Fruit fly (Drosophila melanogaster) whole organism, embryonic: ENCODE measurements around the gene CG3862.

Experiments
- Bgb ChIP-seq: fragments of 200-800 bp; sonication (Bioruptor generic); IDR thresholded peaks from 2 replicates; pipeline ENCODE4 v1.3.6; 2022; ENCODE audit warnings: missing biosample characterization, missing genetic modification characterization; ENCODE audit not compliant: partially characterized antibody
- CG10565 ChIP-seq: fragments of 200-800 bp; sonication (Bioruptor generic); optimal IDR thresholded peaks from 3 replicates; lab custom pipeline; 2016; ENCODE audit warnings: missing biosample characterization, mild to moderate bottlenecking, missing genetic modification characterization
- CG11093 ChIP-seq: fragments of 200-800 bp; sonication (Bioruptor generic); IDR thresholded peaks from 3 replicates; pipeline ENCODE4 v1.3.6; 2022; ENCODE audit warnings: missing biosample characterization, missing genetic modification characterization
- CG13424 ChIP-seq: fragments of 200-800 bp; sonication (Bioruptor generic); optimal IDR thresholded peaks from 2 replicates; lab custom pipeline; 2019; ENCODE audit warnings: missing biosample characterization, mild to moderate bottlenecking, missing genetic modification characterization, moderate library complexity
- CG1832 ChIP-seq: fragments of 200-800 bp; sonication (Bioruptor generic); optimal IDR thresholded peaks from 2 replicates; lab custom pipeline; 2017; ENCODE audit warnings: missing biosample characterization, mild to moderate bottlenecking, missing genetic modification characterization, inconsistent platforms
- CG31441 ChIP-seq: fragments of 200-800 bp; sonication (Bioruptor generic); IDR thresholded peaks from 2 replicates; pipeline ENCODE4 v1.3.6; 2022; ENCODE audit warnings: missing biosample characterization, missing genetic modification characterization
- CG32767 ChIP-seq: fragments of 200-800 bp; sonication (Bioruptor generic); IDR thresholded peaks from 2 replicates; pipeline ENCODE4 v1.3.6; 2022; ENCODE audit warnings: missing biosample characterization, missing genetic modification characterization
- CG32772 ChIP-seq: fragments of 200-800 bp; sonication (Bioruptor generic); IDR thresholded peaks from 2 replicates; pipeline ENCODE4 v1.3.6; 2022; ENCODE audit warnings: missing biosample characterization, missing genetic modification characterization
- CG3281 ChIP-seq: fragments of 200-800 bp; sonication (Bioruptor generic); optimal IDR thresholded peaks from 3 replicates; lab custom pipeline; 2017; ENCODE audit warnings: missing biosample characterization, mild to moderate bottlenecking, missing genetic modification characterization
- CG6654 ChIP-seq: fragments of 200-800 bp; sonication (Bioruptor generic); optimal IDR thresholded peaks from 2 replicates; lab custom pipeline; 2017; ENCODE audit warnings: missing biosample characterization, mild to moderate bottlenecking, missing genetic modification characterization
- CG8944 ChIP-seq: fragments of 200-800 bp; sonication (Bioruptor generic); optimal IDR thresholded peaks from 3 replicates; lab custom pipeline; 2016; ENCODE audit warnings: missing biosample characterization, missing genetic modification characterization
- CG9876 ChIP-seq: fragments of 200-800 bp; sonication (Bioruptor generic); optimal IDR thresholded peaks from 2 replicates; lab custom pipeline; 2016; ENCODE audit warnings: missing biosample characterization, missing genetic modification characterization
- Camta ChIP-seq: fragments of 200-800 bp; sonication (Bioruptor generic); optimal IDR thresholded peaks from 2 replicates; lab custom pipeline; 2016; ENCODE audit warnings: missing biosample characterization, missing genetic modification characterization
- D19A ChIP-seq: fragments of 200-800 bp; optimal IDR thresholded peaks from 3 replicates; lab custom pipeline; 2019; ENCODE audit warnings: missing biosample characterization, mild to moderate bottlenecking, missing genetic modification characterization, moderate library complexity
- Dek ChIP-seq: fragments of 200-800 bp; sonication (Bioruptor generic); optimal IDR thresholded peaks from 3 replicates; lab custom pipeline; 2019; ENCODE audit warnings: missing biosample characterization, mild to moderate bottlenecking, missing genetic modification characterization, moderate library complexity
- Doc2 ChIP-seq: fragments of 200-800 bp; sonication (Bioruptor generic); IDR thresholded peaks from 2 replicates; pipeline ENCODE4 v1.3.6; 2022; ENCODE audit warnings: missing biosample characterization, missing genetic modification characterization
- E2f1 ChIP-seq: fragments of 200-800 bp; sonication (Bioruptor generic); IDR thresholded peaks from 2 replicates; pipeline ENCODE4 v1.3.6; 2022; ENCODE audit warnings: missing biosample characterization, missing genetic modification characterization
- Gug ChIP-seq: fragments of 200-800 bp; sonication (Bioruptor generic); IDR thresholded peaks from 4 replicates; pipeline ENCODE4 v1.3.6; 2022; ENCODE audit warnings: missing biosample characterization, missing genetic modification characterization
- H2.0 ChIP-seq: fragments of 200-800 bp; sonication (Bioruptor generic); IDR thresholded peaks from 2 replicates; pipeline ENCODE4 v1.3.6; 2022; ENCODE audit warnings: missing biosample characterization, missing genetic modification characterization
- Hand ChIP-seq: fragments of 200-800 bp; sonication (Bioruptor generic); optimal IDR thresholded peaks from 2 replicates; lab custom pipeline; 2017; ENCODE audit warnings: mild to moderate bottlenecking, missing biosample characterization, missing genetic modification reagents, missing genetic modification characterization
- Hr39 ChIP-seq: fragments of >200 bp; optimal IDR thresholded peaks from 2 replicates; lab custom pipeline; 2017
- Kr ChIP-seq: fragments of 200-800 bp; sonication (Bioruptor generic); optimal IDR thresholded peaks from 2 replicates; lab custom pipeline; 2017; ENCODE audit warnings: missing biosample characterization, mild to moderate bottlenecking, missing genetic modification characterization
- MBD-R2 ChIP-seq: fragments of 200-800 bp; sonication (Bioruptor generic); IDR thresholded peaks from 2 replicates; pipeline ENCODE4 v1.3.6; 2022; ENCODE audit warnings: missing biosample characterization, missing genetic modification characterization
- Mad ChIP-seq: fragments of 200-800 bp; sonication (Bioruptor generic); optimal IDR thresholded peaks from 2 replicates; lab custom pipeline; 2016; ENCODE audit warnings: missing biosample characterization, missing genetic modification characterization
- Scr ChIP-seq: fragments of 200-800 bp; sonication (Bioruptor generic); IDR thresholded peaks from 2 replicates; pipeline ENCODE4 v1.3.6; 2022; ENCODE audit warnings: missing biosample characterization, missing genetic modification characterization; ENCODE audit not compliant: partially characterized antibody
- Sox102F ChIP-seq: fragments of 200-800 bp; sonication (Bioruptor generic); optimal IDR thresholded peaks from 2 replicates; lab custom pipeline; 2018; ENCODE audit warnings: missing biosample characterization, mild to moderate bottlenecking, missing genetic modification characterization, moderate library complexity
- TFAM ChIP-seq: fragments of 200-800 bp; sonication (Bioruptor generic); optimal IDR thresholded peaks from 2 replicates; lab custom pipeline; 2017; ENCODE audit warnings: missing biosample characterization, missing genetic modification characterization, inconsistent platforms
- YL-1 ChIP-seq: fragments of 200-800 bp; sonication (Bioruptor generic); optimal IDR thresholded peaks from 3 replicates; lab custom pipeline; 2017; ENCODE audit warnings: missing biosample characterization, mild to moderate bottlenecking, missing genetic modification characterization
- bcd ChIP-seq: fragments of 200-800 bp; sonication (Bioruptor generic); optimal IDR thresholded peaks from 2 replicates; lab custom pipeline; 2017; ENCODE audit warnings: missing biosample characterization, mild to moderate bottlenecking, missing genetic modification characterization
- dmrt11E ChIP-seq: fragments of 200-800 bp; sonication (Bioruptor generic); optimal IDR thresholded peaks from 3 replicates; lab custom pipeline; 2018; ENCODE audit warnings: missing biosample characterization, mild to moderate bottlenecking, missing genetic modification characterization, moderate library complexity
- eyg ChIP-seq: fragments of 200-800 bp; sonication (Bioruptor generic); optimal IDR thresholded peaks from 3 replicates; lab custom pipeline; 2016; ENCODE audit warnings: missing biosample characterization, missing genetic modification characterization
- fd96Cb ChIP-seq: fragments of 200-800 bp; sonication (Bioruptor generic); optimal IDR thresholded peaks from 2 replicates; lab custom pipeline; 2018; ENCODE audit warnings: missing biosample characterization, mild to moderate bottlenecking, missing genetic modification characterization, moderate library complexity
- fu2 ChIP-seq: fragments of 200-800 bp; sonication (Bioruptor generic); optimal IDR thresholded peaks from 2 replicates; lab custom pipeline; 2016; ENCODE audit warnings: missing biosample characterization, missing genetic modification characterization
- gem ChIP-seq: fragments of 200-800 bp; sonication (Bioruptor generic); optimal IDR thresholded peaks from 2 replicates; lab custom pipeline; 2019; ENCODE audit warnings: missing biosample characterization, mild to moderate bottlenecking, missing genetic modification characterization, moderate library complexity
- gt ChIP-seq: fragments of 200-800 bp; sonication (Bioruptor generic); IDR thresholded peaks from 2 replicates; pipeline ENCODE4 v1.3.6; 2022; ENCODE audit warnings: missing biosample characterization, missing genetic modification characterization
- hbn ChIP-seq: fragments of 200-800 bp; sonication (Bioruptor generic); IDR thresholded peaks from 2 replicates; pipeline ENCODE4 v1.3.6; 2022; ENCODE audit warnings: missing biosample characterization, missing genetic modification characterization; ENCODE audit not compliant: partially characterized antibody
- jing ChIP-seq: fragments of 200-800 bp; sonication (Bioruptor generic); optimal IDR thresholded peaks from 2 replicates; lab custom pipeline; 2018; ENCODE audit warnings: missing biosample characterization, mild to moderate bottlenecking, missing genetic modification characterization
- kni ChIP-seq: fragments of 200-800 bp; sonication (Bioruptor generic); optimal IDR thresholded peaks from 3 replicates; lab custom pipeline; 2017; ENCODE audit warnings: mild to moderate bottlenecking, missing biosample characterization, missing genetic modification reagents, missing genetic modification characterization
- pb ChIP-seq: fragments of 200-800 bp; sonication (Bioruptor generic); optimal IDR thresholded peaks from 3 replicates; lab custom pipeline; 2016; ENCODE audit warnings: missing biosample characterization, missing genetic modification characterization
- rib ChIP-seq: fragments of 200-800 bp; sonication (Bioruptor generic); IDR thresholded peaks from 2 replicates; pipeline ENCODE4 v1.3.6; 2022; ENCODE audit warnings: missing biosample characterization, missing genetic modification characterization
- sc ChIP-seq, 3 experiments: fragments of >200 bp in 2 of 3; fragments of 200-800 bp in 1 of 3; sonication (Bioruptor generic) in 1 of 3; optimal IDR thresholded peaks; 2 replicates in 2 of 3; 3 replicates in 1 of 3; lab custom pipeline; 2017; ENCODE audit warnings: mild to moderate bottlenecking in 1 of 3, missing biosample characterization in 1 of 3, missing genetic modification characterization in 1 of 3, missing genetic modification reagents in 1 of 3
- shn ChIP-seq: fragments of 200-800 bp; sonication (Bioruptor generic); optimal IDR thresholded peaks from 3 replicates; lab custom pipeline; 2016; ENCODE audit warnings: missing biosample characterization, missing genetic modification characterization
- slbo ChIP-seq: fragments of 200-800 bp; sonication (Bioruptor generic); IDR thresholded peaks from 2 replicates; pipeline ENCODE4 v1.3.6; 2022; ENCODE audit warnings: missing biosample characterization, missing genetic modification characterization
- sob ChIP-seq: fragments of 200-800 bp; sonication (Bioruptor generic); IDR thresholded peaks from 2 replicates; pipeline ENCODE4 v1.3.6; 2022; ENCODE audit warnings: missing biosample characterization, missing genetic modification characterization
- tll ChIP-seq, 2 experiments: fragments of 200-800 bp in 1 of 2; fragments of >200 bp in 1 of 2; sonication (Bioruptor generic) in 1 of 2; optimal IDR thresholded peaks; 2 replicates each; lab custom pipeline; 2017 to 2019; ENCODE audit warnings: missing biosample characterization in 2 of 2, missing genetic modification characterization in 2 of 2, mild to moderate bottlenecking in 1 of 2, moderate library complexity in 1 of 2
- unc-4 ChIP-seq: fragments of 200-800 bp; sonication (Bioruptor generic); IDR thresholded peaks from 2 replicates; pipeline ENCODE4 v1.3.6; 2022; ENCODE audit warnings: missing biosample characterization, missing genetic modification characterization; ENCODE audit not compliant: partially characterized antibody
- vfl ChIP-seq: fragments of 200-800 bp; sonication (Bioruptor generic); optimal IDR thresholded peaks from 2 replicates; lab custom pipeline; 2016; ENCODE audit warnings: missing biosample characterization, missing genetic modification characterization
- wor ChIP-seq: fragments of 200-800 bp; sonication (Bioruptor generic); IDR thresholded peaks from 2 replicates; pipeline ENCODE4 v1.3.6; 2022; ENCODE audit warnings: missing biosample characterization, missing genetic modification characterization
- z ChIP-seq: fragments of 200-800 bp; sonication (Bioruptor generic); IDR thresholded peaks from 3 replicates; pipeline ENCODE4 v1.3.6; 2022; ENCODE audit warnings: missing biosample characterization, missing genetic modification characterization

The CG3862 gene

dm6 chr2L:856690-857488 lies 31.2 kb upstream of the CG3862 start (continued):
- TF ChIP-seq sc (optimal IDR thresholded peaks at IDR 0.05; lab: Kevin White, UChicago) (no peak), sc (GFP tag; optimal IDR thresholded peaks at IDR 0.05; lab: Kevin White, UChicago) (peak; percentile 62), CG9876 (GFP tag; lab: Kevin White, UChicago) (peak; percentile 24), CG31441 (GFP tag; lab: Robert Waterston, UW) (peak; percentile 65), CG32772 (GFP tag; lab: Robert Waterston, UW) (peak; percentile 88), Sox102F (GFP tag; lab: Kevin White, UChicago) (peak; percentile 80), tll (GFP tag; optimal IDR thresholded peaks at IDR 0.05; lab: Kevin White, UChicago) (no peak), Hr39 (lab: Kevin White, UChicago) (no peak), CG32767 (peak; percentile 72), unc-4 (no peak), E2f1 (GFP tag; lab: Robert Waterston, UW) (peak; percentile 82), YL-1 (GFP tag; lab: Kevin White, UChicago) (no peak), kni (GFP tag; lab: Kevin White, UChicago) (peak; percentile 22), CG8944 (GFP tag; lab: Kevin White, UChicago) (peak; percentile 63), D19A (tag; lab: Kevin White, UChicago) (peak; percentile 68), CG3281 (GFP tag; lab: Kevin White, UChicago) (peak; percentile 59), eyg (GFP tag; lab: Kevin White, UChicago) (peak; percentile 29), wor (GFP tag; lab: Robert Waterston, UW) (peak; percentile 83), Scr (no peak), pb (peak; percentile 55), CG13424 (tag; lab: Kevin White, UChicago) (peak; percentile 75), rib (GFP tag; lab: Robert Waterston, UW) (peak; percentile 27; the same call in 1 of the 2 replicates), hbn (GFP tag; lab: Robert Waterston, UW) (no peak), shn (peak; percentile 47), fd96Cb (tag; lab: Kevin White, UChicago) (peak; percentile 85), jing (GFP tag; lab: Kevin White, UChicago) (peak; percentile 82), Hand (GFP tag; lab: Kevin White, UChicago) (no peak), CG6654 (GFP tag; lab: Kevin White, UChicago) (peak; percentile 53), Gug (peak; percentile 85), TFAM (GFP tag; lab: Kevin White, UChicago) (no peak), MBD-R2 (GFP tag; lab: Robert Waterston, UW) (peak; percentile 49; the same call in 1 of the 2 replicates), sob (GFP tag; lab: Robert Waterston, UW) (peak; percentile 68; the same call in 1 of the 2 replicates), Doc2 (GFP tag; lab: Robert Waterston, UW) (no peak), H2.0 (GFP tag; lab: Robert Waterston, UW) (peak; percentile 74), fu2 (peak; percentile 22), Mad (peak; percentile 36), CG10565 (GFP tag; lab: Kevin White, UChicago) (peak; percentile 12), CG11093 (GFP tag; lab: Robert Waterston, UW) (peak; percentile 83; the same call in 2 of the 3 replicates), Camta (GFP tag; lab: Kevin White, UChicago) (no peak), gem (tag; lab: Kevin White, UChicago) (peak; percentile 83), z (GFP tag; lab: Robert Waterston, UW) (no peak), gt (GFP tag; lab: Robert Waterston, UW) (peak; percentile 68), CG1832 (GFP tag; lab: Kevin White, UChicago) (no peak), Dek (peak; percentile 66), Kr (GFP tag; lab: Kevin White, UChicago) (no peak), dmrt11E (peak; percentile 77), vfl (GFP tag; lab: Kevin White, UChicago) (peak; percentile 38), slbo (GFP tag; lab: Robert Waterston, UW) (peak; percentile 77), bcd (GFP tag; lab: Kevin White, UChicago) (peak; percentile 74), Bgb (no peak)
